Fruit fly (Drosophila melanogaster) whole organism, prepupa: ENCODE data around the gene CG5412.

ENCODE experiments used
- Blimp-1 ChIP-seq: fragments of 200-800 bp; sonication (Bioruptor generic); optimal IDR thresholded peaks from 3 replicates; lab custom pipeline; 2017; ENCODE audit warnings: missing biosample characterization, missing genetic modification characterization, mild to moderate bottlenecking, moderate library complexity, missing genetic modification reagents
- CG10631 ChIP-seq: fragments of 200-800 bp; sonication (Bioruptor generic); optimal IDR thresholded peaks from 2 replicates; lab custom pipeline; 2016; ENCODE audit warnings: missing biosample characterization, missing genetic modification characterization
- CG10669 ChIP-seq: fragments of 200-800 bp; sonication (Bioruptor generic); optimal IDR thresholded peaks from 3 replicates; lab custom pipeline; 2018; ENCODE audit warnings: missing biosample characterization, mild to moderate bottlenecking, missing genetic modification characterization, moderate library complexity
- CG11294 ChIP-seq: fragments of 200-800 bp; sonication (Bioruptor generic); IDR thresholded peaks from 2 replicates; pipeline ENCODE4 v1.3.6; 2022; ENCODE audit warnings: missing biosample characterization, missing genetic modification characterization
- CG11762 ChIP-seq: fragments of 200-800 bp; sonication (Bioruptor generic); optimal IDR thresholded peaks from 3 replicates; lab custom pipeline; 2016; ENCODE audit warnings: missing biosample characterization, missing genetic modification characterization; ENCODE audit not compliant: insufficient read depth
- CG11902 ChIP-seq: fragments of 200-800 bp; sonication (Bioruptor generic); optimal IDR thresholded peaks from 3 replicates; lab custom pipeline; 2016; ENCODE audit warnings: missing biosample characterization, missing genetic modification characterization
- CG15336 ChIP-seq: fragments of 200-800 bp; sonication (Bioruptor generic); IDR thresholded peaks from 2 replicates; pipeline ENCODE4 v1.3.6; 2022; ENCODE audit warnings: missing biosample characterization, missing genetic modification characterization
- CG1621 ChIP-seq: fragments of 200-800 bp; sonication (Bioruptor generic); optimal IDR thresholded peaks from 3 replicates; lab custom pipeline; 2018; ENCODE audit warnings: missing biosample characterization, mild to moderate bottlenecking, missing genetic modification characterization
- CG16779 ChIP-seq: fragments of 200-800 bp; sonication (Bioruptor generic); optimal IDR thresholded peaks from 3 replicates; lab custom pipeline; 2017; ENCODE audit warnings: missing biosample characterization, mild to moderate bottlenecking, missing genetic modification characterization
- CG31627 ChIP-seq: fragments of 200-800 bp; sonication (Bioruptor generic); optimal IDR thresholded peaks from 3 replicates; lab custom pipeline; 2016; ENCODE audit warnings: missing biosample characterization, missing genetic modification characterization
- CG32006 ChIP-seq: fragments of 200-800 bp; sonication (Bioruptor generic); optimal IDR thresholded peaks from 3 replicates; lab custom pipeline; 2017; ENCODE audit warnings: missing biosample characterization, mild to moderate bottlenecking, missing genetic modification characterization
- CG34406 ChIP-seq: fragments of 200-800 bp; sonication (Bioruptor generic); optimal IDR thresholded peaks from 3 replicates; lab custom pipeline; 2016; ENCODE audit warnings: missing biosample characterization, missing genetic modification characterization
- CG3919 ChIP-seq: fragments of 200-800 bp; sonication (Bioruptor generic); optimal IDR thresholded peaks from 3 replicates; lab custom pipeline; 2016; ENCODE audit warnings: missing biosample characterization, missing genetic modification characterization
- CG6163 ChIP-seq: fragments of 200-800 bp; sonication (Bioruptor generic); IDR thresholded peaks from 3 replicates; pipeline ENCODE4 v1.3.6; 2022; ENCODE audit warnings: missing biosample characterization, missing genetic modification characterization
- CG6276 ChIP-seq: fragments of 200-800 bp; sonication (Bioruptor generic); optimal IDR thresholded peaks from 2 replicates; lab custom pipeline; 2017; ENCODE audit warnings: missing biosample characterization, mild to moderate bottlenecking, missing genetic modification characterization
- CG6808 ChIP-seq: fragments of 200-800 bp; sonication (Bioruptor generic); optimal IDR thresholded peaks from 3 replicates; lab custom pipeline; 2017; ENCODE audit warnings: missing biosample characterization, missing genetic modification characterization, mild to moderate bottlenecking, moderate library complexity, missing genetic modification reagents
- CG6854 ChIP-seq: fragments of 200-800 bp; sonication (Bioruptor generic); optimal IDR thresholded peaks from 2 replicates; lab custom pipeline; 2017; ENCODE audit warnings: missing biosample characterization, mild to moderate bottlenecking, missing genetic modification characterization
- CG7368 ChIP-seq: fragments of 200-800 bp; sonication (Bioruptor generic); optimal IDR thresholded peaks from 3 replicates; lab custom pipeline; 2016; ENCODE audit warnings: missing biosample characterization, missing genetic modification characterization
- CG8119 ChIP-seq: fragments of 200-800 bp; sonication (Bioruptor generic); IDR thresholded peaks from 3 replicates; pipeline ENCODE4 v1.3.6; 2022; ENCODE audit warnings: missing biosample characterization, missing genetic modification characterization
- CG8319 ChIP-seq: fragments of 200-800 bp; sonication (Bioruptor generic); optimal IDR thresholded peaks from 3 replicates; lab custom pipeline; 2016; ENCODE audit warnings: missing biosample characterization, missing genetic modification characterization
- CG9139 ChIP-seq: fragments of 200-800 bp; sonication (Bioruptor generic); optimal IDR thresholded peaks from 3 replicates; lab custom pipeline; 2017; ENCODE audit warnings: missing biosample characterization, mild to moderate bottlenecking, missing genetic modification characterization
- Eip75B ChIP-seq: fragments of 200-800 bp; sonication (Bioruptor generic); optimal IDR thresholded peaks from 3 replicates; lab custom pipeline; 2016; ENCODE audit warnings: missing biosample characterization, missing genetic modification characterization
- Eip78C ChIP-seq: fragments of 200-800 bp; sonication (Bioruptor generic); peaks from one replicate; lab custom pipeline; 2016; ENCODE audit warnings: missing biosample characterization, missing genetic modification characterization
- Eip93F ChIP-seq: fragments of 200-800 bp; sonication (Bioruptor generic); optimal IDR thresholded peaks from 2 replicates; lab custom pipeline; 2016; ENCODE audit warnings: missing biosample characterization, mild to moderate bottlenecking, missing genetic modification characterization
- Ets21C ChIP-seq: fragments of 200-800 bp; sonication (Bioruptor generic); optimal IDR thresholded peaks from 3 replicates; lab custom pipeline; 2016; ENCODE audit warnings: missing biosample characterization, missing genetic modification characterization
- Ets96B ChIP-seq: fragments of 200-800 bp; optimal IDR thresholded peaks from 2 replicates; lab custom pipeline; 2019; ENCODE audit warnings: missing biosample characterization, mild to moderate bottlenecking, missing genetic modification characterization, moderate library complexity
- Gug ChIP-seq: fragments of 200-800 bp; sonication (Bioruptor generic); IDR thresholded peaks from 2 replicates; pipeline ENCODE4 v1.3.6; 2022; ENCODE audit warnings: missing biosample characterization, missing genetic modification characterization
- Hr38 ChIP-seq: sonication (Bioruptor generic); optimal IDR thresholded peaks from 2 replicates; lab custom pipeline; 2016; ENCODE audit warnings: missing biosample characterization, missing genetic modification characterization
- Hr4 ChIP-seq: fragments of 200-800 bp; sonication (Bioruptor generic); optimal IDR thresholded peaks from 3 replicates; lab custom pipeline; 2016; ENCODE audit warnings: missing biosample characterization, missing genetic modification characterization
- Lpt ChIP-seq: fragments of 200-800 bp; sonication (Bioruptor generic); optimal IDR thresholded peaks from 3 replicates; lab custom pipeline; 2016; ENCODE audit warnings: missing biosample characterization, missing genetic modification characterization
- Met ChIP-seq: fragments of 200-800 bp; sonication (Bioruptor generic); optimal IDR thresholded peaks from 3 replicates; lab custom pipeline; 2016; ENCODE audit warnings: missing biosample characterization, missing genetic modification characterization
- OdsH ChIP-seq: fragments of 200-800 bp; sonication (Bioruptor generic); optimal IDR thresholded peaks from 3 replicates; lab custom pipeline; 2016; ENCODE audit warnings: missing biosample characterization, missing genetic modification characterization
- Smox ChIP-seq: fragments of 200-800 bp; sonication (Bioruptor generic); optimal IDR thresholded peaks from 3 replicates; lab custom pipeline; 2016; ENCODE audit warnings: missing biosample characterization, missing genetic modification characterization
- Sox102F ChIP-seq: fragments of 200-800 bp; sonication (Bioruptor generic); optimal IDR thresholded peaks from 2 replicates; lab custom pipeline; 2016; ENCODE audit warnings: missing biosample characterization, mild to moderate bottlenecking, missing genetic modification characterization
- Sox14 ChIP-seq: fragments of 200-800 bp; sonication (Bioruptor generic); optimal IDR thresholded peaks from 3 replicates; lab custom pipeline; 2016; ENCODE audit warnings: missing biosample characterization, missing genetic modification characterization
- Sox15 ChIP-seq: fragments of 200-800 bp; sonication (Bioruptor generic); optimal IDR thresholded peaks from 3 replicates; lab custom pipeline; 2016; ENCODE audit warnings: missing biosample characterization, missing genetic modification characterization
- acj6 ChIP-seq: fragments of 200-800 bp; sonication (Bioruptor generic); optimal IDR thresholded peaks from 3 replicates; lab custom pipeline; 2016; ENCODE audit warnings: missing biosample characterization, missing genetic modification characterization
- cyc ChIP-seq: fragments of 200-800 bp; sonication (Bioruptor generic); optimal IDR thresholded peaks from 3 replicates; lab custom pipeline; 2016; ENCODE audit warnings: missing biosample characterization, missing genetic modification characterization
- dac ChIP-seq: fragments of 200-800 bp; sonication (Bioruptor generic); optimal IDR thresholded peaks from 2 replicates; lab custom pipeline; 2017; ENCODE audit warnings: missing biosample characterization, mild to moderate bottlenecking, missing genetic modification characterization
- dsx ChIP-seq: fragments of 200-800 bp; optimal IDR thresholded peaks from 3 replicates; lab custom pipeline; 2019; ENCODE audit warnings: missing biosample characterization, mild to moderate bottlenecking, missing genetic modification characterization, moderate library complexity; ENCODE audit not compliant: poor library complexity, severe bottlenecking
- eg ChIP-seq: fragments of 200-800 bp; sonication (Bioruptor generic); IDR thresholded peaks from 3 replicates; pipeline ENCODE4 v1.3.6; 2022; ENCODE audit warnings: missing biosample characterization, missing genetic modification characterization
- esn ChIP-seq: fragments of 200-800 bp; sonication (Bioruptor generic); optimal IDR thresholded peaks from 2 replicates; lab custom pipeline; 2016; ENCODE audit warnings: missing biosample characterization, mild to moderate bottlenecking, missing genetic modification characterization, moderate library complexity
- fd59A ChIP-seq: fragments of 200-800 bp; sonication (Bioruptor generic); optimal IDR thresholded peaks from 2 replicates; lab custom pipeline; 2017; ENCODE audit warnings: missing biosample characterization, mild to moderate bottlenecking, missing genetic modification characterization, missing genetic modification reagents
- fkh ChIP-seq: fragments of 200-800 bp; sonication (Bioruptor generic); optimal IDR thresholded peaks from 3 replicates; lab custom pipeline; 2017; ENCODE audit warnings: missing biosample characterization, mild to moderate bottlenecking, missing genetic modification characterization, moderate library complexity
- lz ChIP-seq: fragments of 200-800 bp; sonication (Bioruptor generic); optimal IDR thresholded peaks from 3 replicates; lab custom pipeline; 2016; ENCODE audit warnings: missing biosample characterization, missing genetic modification characterization
- net ChIP-seq: fragments of 200-800 bp; sonication (Bioruptor generic); optimal IDR thresholded peaks from 3 replicates; lab custom pipeline; 2016; ENCODE audit warnings: missing biosample characterization, missing genetic modification characterization
- pdm3 ChIP-seq: fragments of 200-800 bp; sonication (Bioruptor generic); optimal IDR thresholded peaks from 3 replicates; lab custom pipeline; 2016; ENCODE audit warnings: missing biosample characterization, missing genetic modification characterization
- salr ChIP-seq, 2 experiments: fragments of 200-800 bp; sonication (Bioruptor generic); optimal IDR thresholded peaks; 3 replicates each; lab custom pipeline; 2016 to 2018; ENCODE audit warnings: missing biosample characterization in 2 of 2, missing genetic modification characterization in 2 of 2, mild to moderate bottlenecking in 1 of 2
- spab ChIP-seq: fragments of 200-800 bp; sonication (Bioruptor generic); optimal IDR thresholded peaks from 2 replicates; lab custom pipeline; 2017; ENCODE audit warnings: missing biosample characterization, mild to moderate bottlenecking, missing genetic modification characterization, missing genetic modification reagents
- ss ChIP-seq, 2 experiments: fragments of 200-800 bp; sonication (Bioruptor generic); optimal IDR thresholded peaks; 2 replicates in 1 of 2; 3 replicates in 1 of 2; lab custom pipeline; 2017 to 2018; ENCODE audit warnings: mild to moderate bottlenecking in 2 of 2, missing biosample characterization in 2 of 2, missing genetic modification characterization in 2 of 2, moderate library complexity in 1 of 2
- svp ChIP-seq: fragments of 200-800 bp; sonication (Bioruptor generic); peaks from one replicate; lab custom pipeline; 2016; ENCODE audit warnings: missing biosample characterization, missing genetic modification characterization
- topi ChIP-seq: fragments of 200-800 bp; sonication (Bioruptor generic); optimal IDR thresholded peaks from 3 replicates; lab custom pipeline; 2016; ENCODE audit warnings: missing biosample characterization, missing genetic modification characterization
- vri ChIP-seq: fragments of 200-800 bp; sonication (Bioruptor generic); optimal IDR thresholded peaks from 3 replicates; lab custom pipeline; 2016; ENCODE audit warnings: missing biosample characterization, mild to moderate bottlenecking, missing genetic modification characterization

Gene CG5412

dm6 chr3R:20565546-20565948 is 11.3 kb upstream of the CG5412 start:
- TF ChIP-seq Hr4 (GFP tag; lab: Kevin White, UChicago) (no peak), CG8119 (GFP tag; lab: Robert Waterston, UW) (peak; percentile 44; the same call in 1 of the 3 replicates), esn (GFP tag; lab: Kevin White, UChicago) (no peak), CG7368 (GFP tag; lab: Kevin White, UChicago) (no peak), Ets21C (no peak), lz (GFP tag; lab: Kevin White, UChicago) (no peak), acj6 (GFP tag; lab: Kevin White, UChicago) (no peak), CG10669 (no peak), Met (GFP tag; lab: Kevin White, UChicago) (no peak), CG34406 (no peak), CG11762 (GFP tag; lab: Kevin White, UChicago) (no peak), Eip75B (GFP tag; lab: Kevin White, UChicago) (peak; percentile 39), Blimp-1 (GFP tag; lab: Kevin White, UChicago) (peak; percentile 97), CG11294 (GFP tag; lab: Robert Waterston, UW) (no peak), fkh (no peak), CG6854 (GFP tag; lab: Kevin White, UChicago) (peak; percentile 81), CG3919 (GFP tag; lab: Kevin White, UChicago) (no peak), svp (peak; percentile 89), CG16779 (tag; lab: Kevin White, UChicago) (peak; percentile 35), vri (GFP tag; lab: Kevin White, UChicago) (peak; percentile 49), Smox (no peak), CG8319 (GFP tag; lab: Kevin White, UChicago) (no peak), CG11902 (GFP tag; lab: Kevin White, UChicago) (no peak), Gug (GFP tag; lab: Robert Waterston, UW) (no peak), Hr38 (GFP tag; lab: Kevin White, UChicago) (no peak), topi (GFP tag; lab: Kevin White, UChicago) (no peak), eg (GFP tag; lab: Robert Waterston, UW) (no peak; the same call in 2 of the 3 replicates), net (GFP tag; lab: Kevin White, UChicago) (no peak), CG1621 (tag; lab: Kevin White, UChicago) (peak; percentile 47), ss (GFP tag; optimal IDR thresholded peaks at IDR 0.05; lab: Kevin White, UChicago) (peak; percentile 49 to 51), spab (GFP tag; lab: Kevin White, UChicago) (no peak), CG32006 (GFP tag; lab: Kevin White, UChicago) (peak; percentile 2), Eip78C (GFP tag; lab: Kevin White, UChicago) (peak; percentile 73), dsx (peak; percentile 27), CG9139 (GFP tag; lab: Kevin White, UChicago) (peak; percentile 54), Sox14 (GFP tag; lab: Kevin White, UChicago) (peak; percentile 2), CG6808 (GFP tag; lab: Kevin White, UChicago) (no peak), CG6276 (GFP tag; lab: Kevin White, UChicago) (peak; percentile 20), CG10631 (GFP tag; lab: Kevin White, UChicago) (no peak), fd59A (GFP tag; lab: Kevin White, UChicago) (no peak), OdsH (GFP tag; lab: Kevin White, UChicago) (no peak), dac (GFP tag; lab: Kevin White, UChicago) (no peak), CG31627 (no peak), Sox15 (GFP tag; lab: Kevin White, UChicago) (no peak), CG15336 (no peak), salr (GFP tag; optimal IDR thresholded peaks at IDR 0.05; lab: Kevin White, UChicago) (no peak), CG6163 (GFP tag; lab: Robert Waterston, UW) (peak; percentile 47; the same call in 1 of the 3 replicates), Lpt (GFP tag; lab: Kevin White, UChicago) (no peak), cyc (GFP tag; lab: Kevin White, UChicago) (no peak), Sox102F (peak; percentile 37), Eip93F (peak; percentile 29), pdm3 (GFP tag; lab: Kevin White, UChicago) (no peak), Ets96B (tag; lab: Kevin White, UChicago) (no peak)
